Worm (Caenorhabditis elegans): ENCODE measurements around the gene K08E7.5.

DNA sequence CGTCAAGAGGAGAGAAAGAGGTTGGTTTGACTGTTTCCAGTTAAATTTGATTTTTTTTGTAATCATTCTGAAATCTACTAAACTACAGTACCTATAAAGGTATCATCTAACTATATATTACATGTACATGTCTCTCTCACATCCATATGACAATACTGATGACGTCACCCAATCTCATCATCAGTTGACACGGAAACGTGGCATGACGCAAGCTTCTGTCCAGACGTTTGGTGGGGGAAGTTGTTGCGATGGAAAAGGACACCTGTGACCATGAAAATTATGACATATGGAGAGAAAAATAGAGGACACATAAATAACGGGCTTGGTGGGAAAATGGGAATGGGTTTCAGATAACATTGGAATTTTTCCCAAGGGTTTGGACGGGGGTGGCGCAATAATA, 24.2 kb upstream of the K08E7.5 start:
- TF ChIP-seq dao-5 (tag; optimal IDR thresholded peaks at IDR 0.05) (no peak), W03F9.2 (tag; optimal IDR thresholded peaks at IDR 0.05) (no peak)

Data from whole organism, L4/young adult.